Worm (Caenorhabditis elegans): ENCODE data around the gene mcp-1.

Gene mcp-1

DNA sequence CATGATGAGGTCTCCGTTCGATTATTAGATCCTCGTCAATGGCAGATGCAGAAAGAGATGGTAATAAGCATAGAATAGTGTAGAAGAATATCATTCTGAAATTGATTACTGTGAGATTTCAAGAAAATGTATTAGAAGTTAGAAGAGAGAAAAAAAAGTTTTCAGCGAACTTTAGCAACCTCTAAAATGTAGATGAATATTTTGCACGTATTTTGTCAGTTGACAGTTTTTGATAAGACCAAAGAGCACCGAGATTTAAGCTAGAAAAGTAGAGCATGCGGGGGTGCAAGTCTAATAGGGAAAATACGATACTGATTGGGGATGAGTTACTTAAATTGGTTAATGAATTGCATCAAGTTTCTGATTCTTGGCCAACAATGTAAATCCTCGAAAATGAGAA lies 6.9 kb upstream of the mcp-1 start, which contains the start of gene M03F8.6:
Gene M03F8.6, minus strand, starts transcription at position 101 of the 400 bp plus-strand sequence.
- TF ChIP-seq sptf-2 (GFP tag; optimal IDR thresholded peaks at IDR 0.05) (no peak), lin-35 (GFP tag; optimal IDR thresholded peaks at IDR 0.05) (no peak), F55B11.4 (tag; optimal IDR thresholded peaks at IDR 0.05; ENCODE audit: borderline replicate concordance, insufficient read depth) (no peak), Y79H2A.3 (GFP tag; conservative IDR thresholded peaks at IDR 0.05) (no peak), F22D6.2 (tag; optimal IDR thresholded peaks at IDR 0.05) (no peak), T26A5.8 (tag; optimal IDR thresholded peaks at IDR 0.05) (no peak), F10E7.11 (tag; optimal IDR thresholded peaks at IDR 0.05) (no peak), K11D2.4 (GFP tag; IDR thresholded peaks at IDR 0.05) (no peak), ztf-6 (GFP tag; IDR thresholded peaks at IDR 0.05) (no peak), C17E4.6 (GFP tag; IDR thresholded peaks at IDR 0.05) (no peak), unc-130 (GFP tag; optimal IDR thresholded peaks at IDR 0.05) (no peak)

DNA sequence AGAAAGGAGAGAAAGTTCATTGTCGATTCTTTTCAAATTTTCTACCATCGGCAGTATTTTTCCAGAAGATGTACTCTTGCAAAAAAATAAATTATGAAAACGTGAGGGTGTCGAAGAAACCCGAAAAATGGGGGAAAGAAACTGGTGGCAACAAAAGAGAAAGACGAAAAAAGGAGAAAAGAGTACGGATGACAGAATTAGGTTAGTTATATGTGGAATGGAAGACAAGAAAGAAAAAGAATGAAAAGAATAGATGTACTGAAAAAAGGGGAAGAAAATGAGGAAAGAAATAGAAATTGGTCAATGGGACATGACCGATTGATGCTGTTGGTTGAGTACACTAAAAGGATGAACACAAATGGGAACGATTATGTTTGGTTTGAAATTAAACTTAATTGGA lies 6.0 kb upstream of the mcp-1 start:
- TF ChIP-seq akir-1 (GFP tag; optimal IDR thresholded peaks at IDR 0.05) (no peak), lin-54 (GFP tag; optimal IDR thresholded peaks at IDR 0.05) (no peak), unc-130 (GFP tag; optimal IDR thresholded peaks at IDR 0.05) (no peak), F37B4.10 (GFP tag; IDR thresholded peaks at IDR 0.05) (no peak), pha-4 (tag; optimal IDR thresholded peaks at IDR 0.05) (no peak), C06A6.2 (GFP tag; conservative IDR thresholded peaks at IDR 0.05) (no peak), tlf-1 (GFP tag; optimal IDR thresholded peaks at IDR 0.05) (no peak), die-1 (tag; optimal IDR thresholded peaks at IDR 0.05) (no peak), tbp1 (GFP tag; optimal IDR thresholded peaks at IDR 0.05) (no peak), ets-4 (GFP tag; optimal IDR thresholded peaks at IDR 0.05) (no peak), dpl-1 (GFP tag; optimal IDR thresholded peaks at IDR 0.05) (no peak), ztf-6 (GFP tag; IDR thresholded peaks at IDR 0.05) (no peak), hmg-20 (GFP tag; IDR thresholded peaks at IDR 0.05) (no peak), F22D6.2 (tag; optimal IDR thresholded peaks at IDR 0.05) (no peak), sdz-38 (tag; optimal IDR thresholded peaks at IDR 0.05) (no peak), xnd-1 (tag; optimal IDR thresholded peaks at IDR 0.05) (no peak), F23B12.7 (tag; optimal IDR thresholded peaks at IDR 0.05; ENCODE audit: insufficient read depth) (no peak), lir-1 (GFP tag; conservative IDR thresholded peaks at IDR 0.05) (no peak), ztf-18 (tag; optimal IDR thresholded peaks at IDR 0.05) (no peak), nfya-2 (GFP tag; IDR thresholded peaks at IDR 0.05) (no peak)

DNA sequence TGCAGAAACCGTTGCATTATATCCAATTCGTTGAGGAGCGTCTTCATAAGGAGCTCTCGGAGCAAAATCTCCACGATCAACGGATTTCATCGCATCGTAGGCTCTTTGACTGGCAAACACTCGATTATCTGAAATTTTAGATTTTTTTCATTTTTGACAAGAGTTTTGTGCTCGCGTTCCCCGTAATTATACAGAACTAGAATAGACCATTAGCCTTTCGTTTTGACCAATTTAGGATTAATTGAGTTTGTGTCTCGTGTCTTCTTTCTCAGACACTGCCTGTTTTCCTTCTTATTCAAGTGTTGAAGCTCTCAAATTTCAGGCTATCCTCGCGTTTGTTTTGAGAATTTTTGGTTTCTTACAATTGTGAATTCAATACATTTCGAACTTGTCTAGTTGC lies 1.5 kb downstream of the mcp-1 start:
- no peak for TF ChIP-seq ekl-4 (GFP tag; IDR thresholded peaks at IDR 0.05)
- no peak for TF ChIP-seq T26A5.8 (tag; optimal IDR thresholded peaks at IDR 0.05)
- TF ChIP-seq hlh-26 (GFP tag; conservative IDR thresholded peaks at IDR 0.05) = no peak
- TF ChIP-seq chd-7 (tag; optimal IDR thresholded peaks at IDR 0.05) = no peak
- no peak for TF ChIP-seq let-607 (tag; optimal IDR thresholded peaks at IDR 0.05)
- TF ChIP-seq tbx-9 (tag; optimal IDR thresholded peaks at IDR 0.05; ENCODE audit: borderline replicate concordance) = no peak
- TF ChIP-seq athp-1 (tag; optimal IDR thresholded peaks at IDR 0.05) = no peak
- TF ChIP-seq attf-3 (GFP tag; conservative IDR thresholded peaks at IDR 0.05) = no peak
- TF ChIP-seq F55B11.4 (tag; optimal IDR thresholded peaks at IDR 0.05; ENCODE audit: borderline replicate concordance, insufficient read depth) = no peak
- no peak for TF ChIP-seq lin-26 (GFP tag; IDR thresholded peaks at IDR 0.05)
- TF ChIP-seq attf-5 (GFP tag; optimal IDR thresholded peaks at IDR 0.05) = no peak
- no peak for TF ChIP-seq akir-1 (GFP tag; optimal IDR thresholded peaks at IDR 0.05)

All from whole organism, young adult.